Fruit fly (Drosophila melanogaster) whole organism, larva: Measurements from ENCODE around the gene Jon66Ci.

ENCODE experiments used
- noc ChIP-seq: fragments of 200-800 bp; sonication (Bioruptor generic); optimal IDR thresholded peaks from 3 replicates; lab custom pipeline; 2019; ENCODE audit warnings: missing biosample characterization, mild to moderate bottlenecking, missing genetic modification characterization, moderate library complexity

The Jon66Ci gene

dm6 chr3L:8423156-8423555, 31.8 kb downstream of the Jon66Ci start:
- no peak for TF ChIP-seq noc (tag; lab: Kevin White, UChicago)

dm6 chr3L:8424831-8425336, 33.5 kb downstream of the Jon66Ci start, which contains the start of gene Cbl:
Gene Cbl (plus strand): TSS chr3L:8424954.
- TF ChIP-seq noc (tag; lab: Kevin White, UChicago), result no peak

- no peak for TF ChIP-seq noc (tag; lab: Kevin White, UChicago)
These were observed 46.2 kb downstream of the Jon66Ci start for dm6 chr3L:8437583-8437982.

dm6 chr3L:8440079-8440478, 48.7 kb downstream of the Jon66Ci start:
- TF ChIP-seq noc (tag; lab: Kevin White, UChicago), result no peak

dm6 chr3L:8440771-8441549, 49.6 kb downstream of the Jon66Ci start:
- no peak for TF ChIP-seq noc (tag; lab: Kevin White, UChicago)
